Worm (Caenorhabditis elegans): ENCODE measurements around the gene elo-4.

ce11 chrIII:9309840-9310239 lies 24.2 kb downstream of the elo-4 start:
- TF ChIP-seq unc-62 (GFP tag; optimal IDR thresholded peaks at IDR 0.05) (no peak), unc-130 (GFP tag; optimal IDR thresholded peaks at IDR 0.05) (no peak), sdz-38 (tag; optimal IDR thresholded peaks at IDR 0.05) (no peak), repo-1 (tag; optimal IDR thresholded peaks at IDR 0.05) (no peak), F33H1.4 (GFP tag; IDR thresholded peaks at IDR 0.05) (no peak), madf-6 (GFP tag; IDR thresholded peaks at IDR 0.05) (no peak)

Measured in whole organism, young adult.